Fruit fly (Drosophila melanogaster): ENCODE results near the gene Grl65a.

The Grl65a gene

DNA sequence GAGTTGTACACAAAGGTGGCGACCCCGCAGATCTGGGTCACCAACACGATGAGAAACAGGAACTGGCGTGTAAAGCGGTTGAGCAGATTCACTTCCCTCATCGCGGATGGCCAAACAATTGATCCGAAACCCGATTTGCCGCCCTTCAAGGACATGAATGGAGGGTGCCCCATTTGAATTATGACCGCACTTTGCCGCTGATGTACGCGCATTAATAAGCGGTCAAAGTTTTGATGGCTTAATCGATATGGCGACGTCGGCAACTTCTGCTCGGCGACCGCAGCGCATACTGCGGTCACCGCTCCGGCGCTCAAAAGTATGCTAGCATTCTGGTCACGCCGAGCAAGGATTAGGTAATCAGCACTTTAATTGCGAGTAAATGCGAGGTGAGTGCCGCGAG is at the start of gene Grl65a:
Gene Grl65a, minus strand, starts transcription at position 101 of the 400 bp plus-strand sequence.
- TF ChIP-seq Hr38 (GFP tag; optimal IDR thresholded peaks at IDR 0.05) (no peak), salr (GFP tag; optimal IDR thresholded peaks at IDR 0.05) (no peak), lz (GFP tag; optimal IDR thresholded peaks at IDR 0.05) (no peak), Eip75B (GFP tag; optimal IDR thresholded peaks at IDR 0.05) (no peak), CG10631 (GFP tag; optimal IDR thresholded peaks at IDR 0.05) (no peak)

DNA sequence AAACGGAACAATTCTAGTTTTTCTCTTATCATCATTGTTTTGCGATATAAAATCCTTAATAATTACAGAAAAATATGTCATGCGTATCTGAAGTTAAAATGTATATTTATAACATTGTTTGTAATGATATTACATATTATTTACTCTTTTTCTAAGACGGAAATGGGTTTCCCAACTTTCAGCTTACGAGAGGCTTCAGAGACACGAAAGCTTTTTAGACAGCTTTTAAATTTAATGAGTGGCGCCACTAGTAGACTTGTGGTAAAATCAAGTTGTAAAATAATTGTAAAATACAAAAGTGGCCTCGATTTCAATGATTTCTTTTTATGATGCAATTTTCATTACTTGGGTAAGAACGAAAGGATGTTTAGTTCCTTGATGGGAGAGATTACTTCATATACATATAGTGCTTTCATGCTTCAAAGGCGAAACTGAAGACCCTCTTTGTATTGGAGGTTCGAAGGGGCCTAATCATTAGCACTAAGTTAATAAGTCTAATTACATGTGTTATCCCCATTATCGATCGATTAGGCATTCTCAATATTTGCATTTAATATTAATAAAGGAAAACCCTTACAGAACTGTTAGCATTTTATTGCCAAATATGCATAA is 41.5 kb upstream of the Grl65a start:
- no peak for TF ChIP-seq CG32006 (GFP tag; optimal IDR thresholded peaks at IDR 0.05)
- peak; percentile 46 for TF ChIP-seq Ets21C (GFP tag; optimal IDR thresholded peaks at IDR 0.05)
- TF ChIP-seq topi (GFP tag; optimal IDR thresholded peaks at IDR 0.05): peak; percentile 79
- TF ChIP-seq vri (GFP tag; optimal IDR thresholded peaks at IDR 0.05): peak; percentile 60
- peak; percentile 21 for TF ChIP-seq Hr4 (GFP tag; optimal IDR thresholded peaks at IDR 0.05)
- peak; percentile 43 for TF ChIP-seq Sox15 (GFP tag; optimal IDR thresholded peaks at IDR 0.05)
- TF ChIP-seq dsx (GFP tag; optimal IDR thresholded peaks at IDR 0.05; ENCODE audit: poor library complexity, severe bottlenecking): no peak
- TF ChIP-seq CG6163 (GFP tag; IDR thresholded peaks at IDR 0.05): peak; percentile 89
- peak; percentile 65 for TF ChIP-seq CG16779 (tag; optimal IDR thresholded peaks at IDR 0.05)
- peak; percentile 56 for TF ChIP-seq CG10669 (GFP tag; optimal IDR thresholded peaks at IDR 0.05)
- peak; percentile 74 for TF ChIP-seq cyc (GFP tag; optimal IDR thresholded peaks at IDR 0.05)
- TF ChIP-seq salr (GFP tag; optimal IDR thresholded peaks at IDR 0.05): peak; percentile 10 to 73
- TF ChIP-seq CG8119 (GFP tag; IDR thresholded peaks at IDR 0.05): no peak
- TF ChIP-seq CG9139 (GFP tag; optimal IDR thresholded peaks at IDR 0.05): peak; percentile 27
- TF ChIP-seq spab (GFP tag; optimal IDR thresholded peaks at IDR 0.05): peak; percentile 9
- TF ChIP-seq CG8632 (GFP tag; optimal IDR thresholded peaks at IDR 0.05): peak; percentile 58
- TF ChIP-seq Blimp-1 (GFP tag; optimal IDR thresholded peaks at IDR 0.05): peak; percentile 20
- TF ChIP-seq CG34406 (GFP tag; optimal IDR thresholded peaks at IDR 0.05): peak; percentile 67
- TF ChIP-seq CG10631 (GFP tag; optimal IDR thresholded peaks at IDR 0.05): peak; percentile 66
- no peak for TF ChIP-seq CG11294 (GFP tag; IDR thresholded peaks at IDR 0.05)
- peak; percentile 65 for TF ChIP-seq Met (GFP tag; optimal IDR thresholded peaks at IDR 0.05)
- TF ChIP-seq CG6808 (GFP tag; optimal IDR thresholded peaks at IDR 0.05): peak; percentile 55
- TF ChIP-seq CG7368 (GFP tag; optimal IDR thresholded peaks at IDR 0.05): peak; percentile 80
- peak; percentile 75 for TF ChIP-seq net (GFP tag; optimal IDR thresholded peaks at IDR 0.05)
- peak; percentile 22 for TF ChIP-seq fd85E (GFP tag; optimal IDR thresholded peaks at IDR 0.05)
- TF ChIP-seq Ets96B (tag; optimal IDR thresholded peaks at IDR 0.05): no peak
- peak; percentile 87 for TF ChIP-seq lz (GFP tag; optimal IDR thresholded peaks at IDR 0.05)
- TF ChIP-seq CG6854 (GFP tag; optimal IDR thresholded peaks at IDR 0.05): no peak
- peak; percentile 75 for TF ChIP-seq OdsH (GFP tag; optimal IDR thresholded peaks at IDR 0.05)
- TF ChIP-seq Eip93F (GFP tag; optimal IDR thresholded peaks at IDR 0.05): no peak
- TF ChIP-seq dac (GFP tag; optimal IDR thresholded peaks at IDR 0.05): peak; percentile 64
- TF ChIP-seq CG6792 (GFP tag; optimal IDR thresholded peaks at IDR 0.05): peak; percentile 72
- peak; percentile 85 for TF ChIP-seq fkh (GFP tag; optimal IDR thresholded peaks at IDR 0.05)
- TF ChIP-seq Sox14 (GFP tag; optimal IDR thresholded peaks at IDR 0.05): peak; percentile 45
- TF ChIP-seq fd59A (GFP tag; optimal IDR thresholded peaks at IDR 0.05): peak; percentile 37
- no peak for TF ChIP-seq CG1621 (tag; optimal IDR thresholded peaks at IDR 0.05)
- no peak for TF ChIP-seq Hr38 (GFP tag; optimal IDR thresholded peaks at IDR 0.05)
- TF ChIP-seq ss (GFP tag; optimal IDR thresholded peaks at IDR 0.05): peak in 1 of 2 experiments; percentile 26
- peak; percentile 27 for TF ChIP-seq CG4318 (GFP tag; optimal IDR thresholded peaks at IDR 0.05)
- peak; percentile 54 for TF ChIP-seq achi (GFP tag; optimal IDR thresholded peaks at IDR 0.05)
- no peak for TF ChIP-seq Lpt (GFP tag; optimal IDR thresholded peaks at IDR 0.05)
- peak; percentile 64 for TF ChIP-seq CG31627 (GFP tag; optimal IDR thresholded peaks at IDR 0.05)
- peak; percentile 58 for TF ChIP-seq CG11902 (GFP tag; optimal IDR thresholded peaks at IDR 0.05)
- TF ChIP-seq Eip75B (GFP tag; optimal IDR thresholded peaks at IDR 0.05): peak; percentile 81
- peak; percentile 70 for TF ChIP-seq acj6 (GFP tag; optimal IDR thresholded peaks at IDR 0.05)
- TF ChIP-seq Smox (GFP tag; optimal IDR thresholded peaks at IDR 0.05): peak; percentile 61
- no peak for TF ChIP-seq CG6276 (GFP tag; optimal IDR thresholded peaks at IDR 0.05)
- TF ChIP-seq svp (GFP tag): peak; percentile 18

Measured in whole organism, prepupa.